Worm (Caenorhabditis elegans): ENCODE results near the gene best-16.
A peak's percentile ranks its signal among the peaks of the same experiment; 100 is the strongest.

Gene best-16

DNA sequence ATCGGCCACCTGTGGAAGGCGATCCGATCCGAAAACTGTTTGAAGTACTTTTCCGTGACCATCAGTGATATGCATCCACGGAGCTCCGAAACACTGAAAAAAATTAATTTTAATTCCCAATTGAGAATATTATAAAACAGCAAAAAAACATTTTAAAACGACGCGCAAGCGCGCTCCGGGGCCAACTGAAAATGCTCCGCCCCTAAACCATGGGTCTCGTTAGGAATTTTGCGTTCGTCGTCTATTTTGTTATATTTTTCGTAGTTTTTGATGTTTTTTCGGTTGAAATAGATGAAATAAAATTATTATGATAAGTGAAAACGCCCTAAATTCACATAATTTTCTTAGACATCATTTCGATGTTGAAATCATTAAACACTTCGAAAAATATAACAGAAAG lies 44.9 kb upstream of the best-16 start:
- TF ChIP-seq nhr-25 (tag; optimal IDR thresholded peaks at IDR 0.05) (peak; percentile 25), nhr-129 (tag; optimal IDR thresholded peaks at IDR 0.05) (no peak)

DNA sequence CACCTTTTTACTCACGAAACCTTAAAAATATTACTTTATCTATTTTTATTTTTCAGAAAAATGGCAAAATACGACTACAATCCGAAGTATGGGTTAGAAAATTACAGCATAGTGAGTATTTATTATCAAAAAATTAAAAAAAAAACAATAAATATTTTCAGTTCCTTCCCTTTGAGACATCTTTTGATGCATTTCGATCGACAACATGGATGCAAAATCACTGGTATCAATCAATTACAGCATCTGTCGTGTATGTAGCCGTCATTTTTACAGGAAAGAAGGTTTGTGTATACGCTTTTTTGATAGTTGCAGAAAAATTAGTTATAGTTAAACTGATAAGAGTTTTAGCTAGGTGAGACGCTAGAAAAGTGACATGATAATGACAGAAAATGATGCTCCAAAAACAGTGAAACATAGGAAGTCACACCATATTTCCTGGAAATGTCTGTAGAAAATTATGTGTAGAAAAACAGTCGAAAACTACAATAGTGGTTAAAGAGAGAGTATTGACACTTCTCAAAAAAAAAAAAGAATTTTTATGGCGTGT lies 42.1 kb upstream of the best-16 start, which contains the start of gene elo-3:
elo-3 (plus strand) TSS at position 51 of the 547 bp plus-strand sequence.
- no peak for TF ChIP-seq C34F6.9 (tag; optimal IDR thresholded peaks at IDR 0.05)
- TF ChIP-seq fos-1 (tag; optimal IDR thresholded peaks at IDR 0.05) = peak; percentile 61

- TF ChIP-seq nhr-21 (tag; optimal IDR thresholded peaks at IDR 0.05) = peak; percentile 47
- peak in 1 of 2 experiments; percentile 15 for TF ChIP-seq lsy-2 (tag; optimal IDR thresholded peaks at IDR 0.05)
- no peak for TF ChIP-seq unc-39 (tag; optimal IDR thresholded peaks at IDR 0.05)
These were observed 40.7 kb upstream of the best-16 start for ce11 chrIV:7236248-7236772.

DNA sequence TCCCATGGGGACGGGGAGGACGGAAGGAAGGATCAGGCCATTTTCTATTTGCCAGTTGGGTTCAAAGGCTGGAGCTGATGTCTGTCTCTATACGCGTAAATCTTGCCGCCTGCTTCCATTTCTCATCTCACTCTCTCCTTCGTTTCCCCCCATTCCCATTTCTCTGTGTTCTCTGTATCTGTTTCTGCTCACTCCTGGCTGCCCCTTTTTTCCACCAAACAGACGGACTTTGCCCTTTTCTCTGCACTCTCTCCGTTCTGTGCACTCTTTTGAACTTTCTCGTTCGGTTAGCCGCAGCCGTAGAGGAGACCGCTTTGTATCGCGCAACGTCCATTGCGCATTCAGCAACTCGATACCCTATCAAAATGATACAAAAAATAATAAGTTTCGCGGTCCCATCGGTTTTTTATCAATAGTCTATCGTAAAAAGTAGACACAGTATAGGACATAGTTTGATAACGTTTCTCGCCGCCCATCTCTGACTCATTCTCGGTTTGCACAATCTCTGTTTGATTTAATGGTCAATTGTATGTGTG lies 39.8 kb upstream of the best-16 start:
- peak; percentile 62 for TF ChIP-seq sem-4 (tag; optimal IDR thresholded peaks at IDR 0.05)
- no peak for TF ChIP-seq nhr-23 (tag; optimal IDR thresholded peaks at IDR 0.05)
- no peak for TF ChIP-seq unc-62 (GFP tag; optimal IDR thresholded peaks at IDR 0.05)
- no peak for TF ChIP-seq peb-1 (tag; optimal IDR thresholded peaks at IDR 0.05)
- TF ChIP-seq nhr-237 (tag; optimal IDR thresholded peaks at IDR 0.05) = no peak
- TF ChIP-seq mab-5 (tag; optimal IDR thresholded peaks at IDR 0.05) = peak; percentile 26
- no peak for TF ChIP-seq dmd-4 (tag; optimal IDR thresholded peaks at IDR 0.05)
- TF ChIP-seq ztf-11 (tag; optimal IDR thresholded peaks at IDR 0.05) = no peak
- no peak for TF ChIP-seq lin-39 (tag; optimal IDR thresholded peaks at IDR 0.05)
- TF ChIP-seq gmeb-1 (tag; optimal IDR thresholded peaks at IDR 0.05) = no peak
- TF ChIP-seq unc-39 (tag; optimal IDR thresholded peaks at IDR 0.05) = no peak
- no peak for TF ChIP-seq elt-3 (tag; optimal IDR thresholded peaks at IDR 0.05)
- TF ChIP-seq F13H6.1 (tag; optimal IDR thresholded peaks at IDR 0.05) = peak; percentile 85
- TF ChIP-seq mbf-1 (tag; optimal IDR thresholded peaks at IDR 0.05) = no peak
- no peak for TF ChIP-seq nhr-25 (tag; optimal IDR thresholded peaks at IDR 0.05)
- peak; percentile 77 for TF ChIP-seq C34F6.9 (tag; optimal IDR thresholded peaks at IDR 0.05)
- TF ChIP-seq aly-2 (tag; optimal IDR thresholded peaks at IDR 0.05) = no peak
- TF ChIP-seq blmp-1 (tag; optimal IDR thresholded peaks at IDR 0.05; ENCODE audit: insufficient read depth) = peak; percentile 49
- TF ChIP-seq elt-1 (tag; optimal IDR thresholded peaks at IDR 0.05) = no peak
- peak; percentile 28 for TF ChIP-seq Y55F3AM.14 (GFP tag; optimal IDR thresholded peaks at IDR 0.05)
- no peak for TF ChIP-seq alr-1 (tag; optimal IDR thresholded peaks at IDR 0.05)
- peak; percentile 12 for TF ChIP-seq ceh-16 (tag; optimal IDR thresholded peaks at IDR 0.05)
- peak; percentile 60 for TF ChIP-seq zag-1 (tag; optimal IDR thresholded peaks at IDR 0.05)
- peak; percentile 44 for TF ChIP-seq lin-13 (GFP tag; optimal IDR thresholded peaks at IDR 0.05)
- no peak for TF ChIP-seq nhr-6 (tag; optimal IDR thresholded peaks at IDR 0.05)
- no peak for TF ChIP-seq skn-1 (tag; optimal IDR thresholded peaks at IDR 0.05)
- no peak for TF ChIP-seq ztf-1 (GFP tag; conservative IDR thresholded peaks at IDR 0.05)
- TF ChIP-seq nhr-21 (tag; optimal IDR thresholded peaks at IDR 0.05) = peak; percentile 36
- peak; percentile 22 for TF ChIP-seq crh-2 (tag; optimal IDR thresholded peaks at IDR 0.05)
- TF ChIP-seq lsy-2 (tag; optimal IDR thresholded peaks at IDR 0.05) = peak; percentile 11 to 47
- TF ChIP-seq ama-1 (optimal IDR thresholded peaks at IDR 0.05) = no peak
- TF ChIP-seq R02D3.7 (tag; optimal IDR thresholded peaks at IDR 0.05) = no peak
- TF ChIP-seq ceh-82 (tag; optimal IDR thresholded peaks at IDR 0.05) = no peak
- TF ChIP-seq snpc-4 (tag; optimal IDR thresholded peaks at IDR 0.05) = no peak
- peak; percentile 97 for TF ChIP-seq fos-1 (tag; optimal IDR thresholded peaks at IDR 0.05)
- peak; percentile 49 for TF ChIP-seq unc-55 (GFP tag; optimal IDR thresholded peaks at IDR 0.05)
- TF ChIP-seq nhr-12 (tag; optimal IDR thresholded peaks at IDR 0.05) = no peak
- no peak for TF ChIP-seq egl-27 (tag; optimal IDR thresholded peaks at IDR 0.05)
- TF ChIP-seq nhr-129 (tag; optimal IDR thresholded peaks at IDR 0.05) = peak; percentile 82
- TF ChIP-seq ztf-4 (tag; optimal IDR thresholded peaks at IDR 0.05) = no peak
- no peak for TF ChIP-seq nhr-77 (tag; optimal IDR thresholded peaks at IDR 0.05)
- no peak for TF ChIP-seq nhr-10 (tag; optimal IDR thresholded peaks at IDR 0.05)
- TF ChIP-seq sma-9 (GFP tag; optimal IDR thresholded peaks at IDR 0.05) = peak; percentile 42
- TF ChIP-seq sma-9 (tag; optimal IDR thresholded peaks at IDR 0.05) = no peak
- no peak for TF ChIP-seq ZK546.5 (tag; optimal IDR thresholded peaks at IDR 0.05)
- TF ChIP-seq lin-11 (tag; optimal IDR thresholded peaks at IDR 0.05) = peak; percentile 24
- peak in 1 of 2 experiments; percentile 22 for TF ChIP-seq mdl-1 (tag; optimal IDR thresholded peaks at IDR 0.05)
